Fruit fly (Drosophila melanogaster) whole organism, embryonic: ENCODE measurements around the gene CG6330.

Experiments
- Atf-2 ChIP-seq: fragments of 200-800 bp; sonication (Bioruptor generic); optimal IDR thresholded peaks from 2 replicates; lab custom pipeline; 2016; ENCODE audit warnings: missing biosample characterization, missing genetic modification characterization
- CG10209 ChIP-seq: fragments of 200-800 bp; sonication (Bioruptor generic); optimal IDR thresholded peaks from 3 replicates; lab custom pipeline; 2017; ENCODE audit warnings: missing biosample characterization, mild to moderate bottlenecking, missing genetic modification characterization, missing genetic modification reagents
- CG10366 ChIP-seq: fragments of 200-800 bp; sonication (Bioruptor generic); IDR thresholded peaks from 2 replicates; pipeline ENCODE4 v1.3.6; 2022; ENCODE audit warnings: missing biosample characterization, missing genetic modification characterization
- CG11504 ChIP-seq: fragments of 200-800 bp; sonication (Bioruptor generic); optimal IDR thresholded peaks from 3 replicates; lab custom pipeline; 2019; ENCODE audit warnings: missing biosample characterization, mild to moderate bottlenecking, missing genetic modification characterization, moderate library complexity
- CG12236 ChIP-seq: fragments of 200-800 bp; sonication (Bioruptor generic); optimal IDR thresholded peaks from 2 replicates; lab custom pipeline; 2016; ENCODE audit warnings: missing biosample characterization, missing genetic modification characterization
- CG12769 ChIP-seq: fragments of 200-800 bp; sonication (Bioruptor generic); optimal IDR thresholded peaks from 2 replicates; lab custom pipeline; 2019; ENCODE audit warnings: missing biosample characterization, mild to moderate bottlenecking, missing genetic modification characterization, moderate library complexity
- CG13624 ChIP-seq: fragments of 200-800 bp; sonication (Bioruptor generic); optimal IDR thresholded peaks from 2 replicates; lab custom pipeline; 2016; ENCODE audit warnings: missing biosample characterization, missing genetic modification characterization
- CG15696 ChIP-seq: fragments of 200-800 bp; sonication (Bioruptor generic); optimal IDR thresholded peaks from 2 replicates; lab custom pipeline; 2019; ENCODE audit warnings: missing biosample characterization, mild to moderate bottlenecking, missing genetic modification characterization, moderate library complexity
- CG1603 ChIP-seq: fragments of 200-800 bp; sonication (Bioruptor generic); optimal IDR thresholded peaks from 2 replicates; lab custom pipeline; 2019; ENCODE audit warnings: missing biosample characterization, mild to moderate bottlenecking, missing genetic modification characterization, moderate library complexity
- CG16815 ChIP-seq: fragments of 200-800 bp; sonication (Bioruptor generic); optimal IDR thresholded peaks from 3 replicates; lab custom pipeline; 2017; ENCODE audit warnings: missing biosample characterization, mild to moderate bottlenecking, missing genetic modification characterization
- CG18011 ChIP-seq: fragments of 200-800 bp; sonication (Bioruptor generic); optimal IDR thresholded peaks from 2 replicates; lab custom pipeline; 2017; ENCODE audit warnings: missing biosample characterization, missing genetic modification characterization, mild to moderate bottlenecking, moderate library complexity, missing genotype
- CG18619 ChIP-seq: fragments of 200-800 bp; sonication (Bioruptor generic); optimal IDR thresholded peaks from 3 replicates; lab custom pipeline; 2017; ENCODE audit warnings: missing biosample characterization, mild to moderate bottlenecking, missing genetic modification characterization
- CG2120 ChIP-seq: fragments of 200-800 bp; sonication (Bioruptor generic); optimal IDR thresholded peaks from 3 replicates; lab custom pipeline; 2016; ENCODE audit warnings: missing biosample characterization, missing genetic modification characterization
- CG30403 ChIP-seq: fragments of 200-800 bp; sonication (Bioruptor generic); optimal IDR thresholded peaks from 3 replicates; lab custom pipeline; 2016; ENCODE audit warnings: missing biosample characterization, missing genetic modification characterization
- CG30431 ChIP-seq: fragments of 200-800 bp; sonication (Bioruptor generic); optimal IDR thresholded peaks from 2 replicates; lab custom pipeline; 2017; ENCODE audit warnings: missing biosample characterization, missing genetic modification characterization
- CG33213 ChIP-seq: fragments of 200-800 bp; sonication (Bioruptor generic); optimal IDR thresholded peaks from 3 replicates; lab custom pipeline; 2016; ENCODE audit warnings: missing biosample characterization, missing genetic modification characterization
- CG6272 ChIP-seq: fragments of 200-800 bp; sonication (Bioruptor generic); IDR thresholded peaks from 2 replicates; pipeline ENCODE4 v1.3.6; 2022; ENCODE audit warnings: missing biosample characterization, missing genetic modification characterization
- CG7839 ChIP-seq: fragments of 200-800 bp; sonication (Bioruptor generic); optimal IDR thresholded peaks from 3 replicates; lab custom pipeline; 2018; ENCODE audit warnings: missing biosample characterization, mild to moderate bottlenecking, missing genetic modification characterization, moderate library complexity
- CG8765 ChIP-seq: fragments of 200-800 bp; sonication (Bioruptor generic); IDR thresholded peaks from 2 replicates; pipeline ENCODE4 v1.3.6; 2022; ENCODE audit warnings: missing biosample characterization, missing genetic modification characterization
- CG9609 ChIP-seq: fragments of 200-800 bp; sonication (Bioruptor generic); optimal IDR thresholded peaks from 3 replicates; lab custom pipeline; 2016; ENCODE audit warnings: missing biosample characterization, missing genetic modification characterization
- HmgZ ChIP-seq: fragments of 200-800 bp; sonication (Bioruptor generic); optimal IDR thresholded peaks from 2 replicates; lab custom pipeline; 2018; ENCODE audit warnings: missing biosample characterization, mild to moderate bottlenecking, missing genetic modification characterization
- Med ChIP-seq: fragments of 200-800 bp; sonication (Bioruptor generic); peaks from one replicate; lab custom pipeline; 2016; ENCODE audit warnings: missing biosample characterization, missing genetic modification characterization, mild to moderate bottlenecking, inconsistent platforms, moderate library complexity
- NfI ChIP-seq: fragments of 200-800 bp; sonication (Bioruptor generic); optimal IDR thresholded peaks from 3 replicates; lab custom pipeline; 2018; ENCODE audit warnings: missing biosample characterization, mild to moderate bottlenecking, missing genetic modification characterization, moderate library complexity
- Optix ChIP-seq: fragments of 200-800 bp; sonication (Bioruptor generic); IDR thresholded peaks from 3 replicates; pipeline ENCODE4 v1.3.6; 2022; ENCODE audit warnings: missing biosample characterization, missing genetic modification characterization
- PHDP ChIP-seq: fragments of 200-800 bp; sonication (Bioruptor generic); optimal IDR thresholded peaks from 3 replicates; lab custom pipeline; 2018; ENCODE audit warnings: missing biosample characterization, mild to moderate bottlenecking, missing genetic modification characterization, moderate library complexity
- Pdp1 ChIP-seq, 2 experiments: fragments of 200-800 bp; sonication (Bioruptor generic); optimal IDR thresholded peaks; 3 replicates each; lab custom pipeline; 2016; ENCODE audit warnings: missing biosample characterization in 2 of 2, missing genetic modification characterization in 2 of 2, mild to moderate bottlenecking in 1 of 2, moderate library complexity in 1 of 2
- Scr ChIP-seq: fragments of 200-800 bp; sonication (Bioruptor generic); IDR thresholded peaks from 2 replicates; pipeline ENCODE4 v1.3.6; 2022; ENCODE audit warnings: missing biosample characterization, missing genetic modification characterization; ENCODE audit not compliant: partially characterized antibody
- Sry-β ChIP-seq: fragments of 200-800 bp; sonication (Bioruptor generic); optimal IDR thresholded peaks from 2 replicates; lab custom pipeline; 2018; ENCODE audit warnings: missing biosample characterization, mild to moderate bottlenecking, missing genetic modification characterization, moderate library complexity
- Trl ChIP-seq, 3 experiments: fragments of >200 bp in 2 of 3; fragments of 200-800 bp in 1 of 3; sonication (Bioruptor generic) in 1 of 3; optimal IDR thresholded peaks; 2 replicates in 1 of 3; 3 replicates in 2 of 3; lab custom pipeline; 2016 to 2017; ENCODE audit warnings: missing biosample characterization in 1 of 3, missing genetic modification characterization in 1 of 3
- Usf ChIP-seq: fragments of 200-800 bp; sonication (Bioruptor generic); optimal IDR thresholded peaks from 2 replicates; lab custom pipeline; 2017; ENCODE audit warnings: missing genotype, missing biosample characterization, missing genetic modification characterization
- btn ChIP-seq: fragments of 200-800 bp; sonication (Bioruptor generic); optimal IDR thresholded peaks from 2 replicates; lab custom pipeline; 2016; ENCODE audit warnings: missing biosample characterization, missing genetic modification characterization
- dmrt11E ChIP-seq: fragments of 200-800 bp; sonication (Bioruptor generic); optimal IDR thresholded peaks from 3 replicates; lab custom pipeline; 2018; ENCODE audit warnings: missing biosample characterization, mild to moderate bottlenecking, missing genetic modification characterization, moderate library complexity
- en ChIP-seq: fragments of 200-800 bp; sonication (Bioruptor generic); optimal IDR thresholded peaks from 2 replicates; lab custom pipeline; 2016; ENCODE audit warnings: missing biosample characterization, missing genetic modification characterization
- eve ChIP-seq, 2 experiments: fragments of >200 bp; optimal IDR thresholded peaks; 2 replicates each; lab custom pipeline; 2017; ENCODE audit warnings: missing biosample characterization in 2 of 2, missing genetic modification characterization in 2 of 2
- eyg ChIP-seq: fragments of 200-800 bp; sonication (Bioruptor generic); optimal IDR thresholded peaks from 3 replicates; lab custom pipeline; 2016; ENCODE audit warnings: missing biosample characterization, missing genetic modification characterization
- fd96Cb ChIP-seq: fragments of 200-800 bp; sonication (Bioruptor generic); optimal IDR thresholded peaks from 2 replicates; lab custom pipeline; 2018; ENCODE audit warnings: missing biosample characterization, mild to moderate bottlenecking, missing genetic modification characterization, moderate library complexity
- gce ChIP-seq: fragments of 200-800 bp; sonication (Bioruptor generic); IDR thresholded peaks from 3 replicates; pipeline ENCODE4 v1.3.6; 2022; ENCODE audit warnings: missing biosample characterization, missing genetic modification characterization
- gfzf ChIP-seq: fragments of 200-800 bp; sonication (Bioruptor generic); optimal IDR thresholded peaks from 2 replicates; lab custom pipeline; 2016; ENCODE audit warnings: missing biosample characterization, mild to moderate bottlenecking, missing genetic modification characterization, moderate library complexity
- grau ChIP-seq: fragments of 200-800 bp; optimal IDR thresholded peaks from 3 replicates; lab custom pipeline; 2019; ENCODE audit warnings: missing biosample characterization, mild to moderate bottlenecking, missing genetic modification characterization, moderate library complexity
- otp ChIP-seq: fragments of 200-800 bp; sonication (Bioruptor generic); IDR thresholded peaks from 3 replicates; pipeline ENCODE4, ENCODE4 v1.3.6; 2022; ENCODE audit warnings: missing biosample characterization, missing genetic modification characterization
- ranshi ChIP-seq: fragments of 200-800 bp; sonication (Bioruptor generic); IDR thresholded peaks from 2 replicates; pipeline ENCODE4 v1.3.6; 2022; ENCODE audit warnings: missing biosample characterization, missing genetic modification characterization
- rib ChIP-seq: fragments of 200-800 bp; sonication (Bioruptor generic); IDR thresholded peaks from 2 replicates; pipeline ENCODE4 v1.3.6; 2022; ENCODE audit warnings: missing biosample characterization, missing genetic modification characterization
- run ChIP-seq: fragments of 200-800 bp; sonication (Bioruptor generic); optimal IDR thresholded peaks from 3 replicates; lab custom pipeline; 2018; ENCODE audit warnings: missing biosample characterization, mild to moderate bottlenecking, missing genetic modification characterization
- sd ChIP-seq: fragments of 200-800 bp; sonication (Bioruptor generic); optimal IDR thresholded peaks from 3 replicates; lab custom pipeline; 2018; ENCODE audit warnings: missing biosample characterization, mild to moderate bottlenecking, missing genetic modification characterization, moderate library complexity
- sens ChIP-seq: fragments of 200-800 bp; sonication (Bioruptor generic); peaks from one replicate; lab custom pipeline; 2016; ENCODE audit warnings: missing biosample characterization, missing genetic modification characterization
- sisA ChIP-seq: fragments of 200-800 bp; sonication (Bioruptor generic); IDR thresholded peaks from 2 replicates; pipeline ENCODE4 v1.3.6; 2022; ENCODE audit warnings: missing biosample characterization, missing genetic modification characterization
- slbo ChIP-seq: fragments of 200-800 bp; sonication (Bioruptor generic); IDR thresholded peaks from 2 replicates; pipeline ENCODE4 v1.3.6; 2022; ENCODE audit warnings: missing biosample characterization, missing genetic modification characterization
- toy ChIP-seq: fragments of 200-800 bp; sonication (Bioruptor generic); IDR thresholded peaks from 2 replicates; pipeline ENCODE4 v1.3.6; 2022; ENCODE audit warnings: missing biosample characterization, missing genetic modification characterization
- ttk ChIP-seq: fragments of 200-800 bp; sonication (Bioruptor generic); IDR thresholded peaks from 2 replicates; pipeline ENCODE4 v2.1.2; 2022; ENCODE audit warnings: missing biosample characterization, missing genetic modification characterization
- unpg ChIP-seq: fragments of 200-800 bp; sonication (Bioruptor generic); optimal IDR thresholded peaks from 3 replicates; lab custom pipeline; 2018; ENCODE audit warnings: missing biosample characterization, mild to moderate bottlenecking, missing genetic modification characterization, moderate library complexity
- yki ChIP-seq: fragments of >200 bp; optimal IDR thresholded peaks from 3 replicates; lab custom pipeline; 2018

CG6330 gene

DNA sequence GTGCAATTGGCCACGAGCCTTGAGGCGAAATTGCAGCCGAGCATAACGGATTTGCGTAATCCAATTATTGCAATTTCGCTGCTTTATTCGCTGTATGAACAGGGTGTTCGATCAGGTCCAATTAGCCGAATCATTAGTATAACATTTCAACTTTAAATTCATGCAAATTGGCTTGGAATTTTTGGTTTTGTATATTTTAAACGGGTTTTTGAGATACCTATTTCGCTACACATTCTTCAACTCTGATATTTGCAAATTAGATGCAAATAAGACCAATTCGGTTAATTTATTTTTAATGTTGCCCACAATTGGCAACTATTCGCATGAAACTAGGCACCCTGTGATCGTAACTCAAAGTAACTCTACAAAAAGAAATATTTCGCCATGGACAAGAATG lies 4.8 kb downstream of the CG6330 start (continued):
- TF ChIP-seq eve (GFP tag; optimal IDR thresholded peaks at IDR 0.05; lab: Kevin White, UChicago) (peak in 1 of 2 experiments; percentile 73), CG1603 (tag; lab: Kevin White, UChicago) (peak; percentile 48), CG10366 (GFP tag; lab: Robert Waterston, UW) (peak; percentile 48), run (tag; lab: Kevin White, UChicago) (peak; percentile 3), CG10209 (peak; percentile 2), CG8765 (GFP tag; lab: Robert Waterston, UW) (peak; percentile 15; the same call in 1 of the 2 replicates), ranshi (0 out of 2 replicates have a peak, but pooled peaks have one; percentile 9), yki (lab: Kevin White, UChicago) (no peak), rib (GFP tag; lab: Robert Waterston, UW) (no peak), dmrt11E (no peak), CG33213 (GFP tag; lab: Kevin White, UChicago) (peak; percentile 9), HmgZ (peak; percentile 20), eyg (GFP tag; lab: Kevin White, UChicago) (peak; percentile 25), gce (GFP tag; lab: Robert Waterston, UW) (peak; percentile 29; the same call in 1 of the 3 replicates), NfI (GFP tag; lab: Kevin White, UChicago) (peak; percentile 19), en (GFP tag; lab: Kevin White, UChicago) (peak; percentile 8), otp (GFP tag; lab: Robert Waterston, UW) (no peak), fd96Cb (peak; percentile 28), Optix (GFP tag; lab: Robert Waterston, UW) (no peak), Med (GFP tag; lab: Kevin White, UChicago) (peak; percentile 85), CG30431 (GFP tag; lab: Kevin White, UChicago) (no peak), CG11504 (tag; lab: Kevin White, UChicago) (peak; percentile 15), CG9609 (GFP tag; lab: Kevin White, UChicago) (peak; percentile 15), CG7839 (peak; percentile 12), CG18011 (GFP tag; lab: Kevin White, UChicago) (no peak), Sry-β (GFP tag; lab: Kevin White, UChicago) (no peak), PHDP (tag; lab: Kevin White, UChicago) (peak; percentile 36), gfzf (GFP tag; lab: Kevin White, UChicago) (no peak), Atf-2 (GFP tag; lab: Kevin White, UChicago) (peak; percentile 35), Trl (optimal IDR thresholded peaks at IDR 0.05; lab: Kevin White, UChicago) (no peak), Trl (GFP tag; optimal IDR thresholded peaks at IDR 0.05; lab: Kevin White, UChicago) (peak; percentile 35), Pdp1 (GFP tag; optimal IDR thresholded peaks at IDR 0.05; lab: Kevin White, UChicago) (peak in 1 of 2 experiments; percentile 22), toy (no peak), CG2120 (GFP tag; lab: Kevin White, UChicago) (peak; percentile 62), CG16815 (GFP tag; lab: Kevin White, UChicago) (no peak), CG30403 (GFP tag; lab: Kevin White, UChicago) (peak; percentile 28), grau (tag; lab: Kevin White, UChicago) (peak; percentile 28), CG12769 (tag; lab: Kevin White, UChicago) (peak; percentile 44), sens (GFP tag; lab: Kevin White, UChicago) (peak; percentile 87), unpg (peak; percentile 42), Scr (GFP tag; lab: Robert Waterston, UW) (no peak), CG18619 (no peak), ttk (GFP tag; lab: Robert Waterston, UW) (no peak), btn (GFP tag; lab: Kevin White, UChicago) (peak; percentile 2), CG6272 (GFP tag; lab: Robert Waterston, UW) (no peak), sd (tag; lab: Kevin White, UChicago) (peak; percentile 73), CG13624 (GFP tag; lab: Kevin White, UChicago) (peak; percentile 43), slbo (GFP tag; lab: Robert Waterston, UW) (peak; percentile 41; the same call in 1 of the 2 replicates), CG15696 (tag; lab: Kevin White, UChicago) (no peak), Usf (GFP tag; lab: Kevin White, UChicago) (no peak), CG12236 (GFP tag; lab: Kevin White, UChicago) (peak; percentile 11), sisA (no peak)
